Worm (Caenorhabditis elegans) whole organism, L4 larva: ENCODE data around the gene C23H5.11.

ENCODE experiments used
- F26F4.8 ChIP-seq: fragments of 200-800 bp; sonication (Bioruptor generic); conservative IDR thresholded peaks from 2 replicates; pipeline ENCODE4 v1.3.6; 2022; ENCODE audit warnings: missing genetic modification characterization, missing compliant biosample characterization
- F49E8.2 ChIP-seq: sonication (generic microtip); optimal IDR thresholded peaks from 2 replicates; lab custom pipeline; 2016; ENCODE audit warnings: missing compliant biosample characterization, mild to moderate bottlenecking, missing genetic modification characterization, borderline replicate concordance
- ctbp-1 ChIP-seq: fragments of 200-800 bp; sonication (Bioruptor generic); IDR thresholded peaks from 2 replicates; pipeline ENCODE4 v1.3.6; 2022; ENCODE audit warnings: missing genetic modification reagents, missing genetic modification characterization, missing compliant biosample characterization
- daf-8 ChIP-seq: fragments of 200-800 bp; sonication (Bioruptor generic); IDR thresholded peaks from 2 replicates; pipeline ENCODE4 v1.3.6; 2022; ENCODE audit warnings: missing genetic modification characterization, missing compliant biosample characterization
- dmd-9 ChIP-seq: fragments of 200-800 bp; sonication (Bioruptor generic); IDR thresholded peaks from 2 replicates; pipeline ENCODE4 v1.3.6; 2022; ENCODE audit warnings: missing genetic modification reagents, missing genetic modification characterization, missing compliant biosample characterization
- dve-1 ChIP-seq: sonication (generic microtip); optimal IDR thresholded peaks from 2 replicates; lab custom pipeline; 2017; ENCODE audit warnings: antibody characterized with exemption, mild to moderate bottlenecking, missing genetic modification characterization, missing compliant biosample characterization; ENCODE audit not compliant: insufficient read depth
- egl-43 ChIP-seq: fragments of 200-800 bp; sonication (Bioruptor generic); IDR thresholded peaks from 2 replicates; pipeline ENCODE4 v1.3.6; 2022; ENCODE audit warnings: missing genetic modification reagents, missing genetic modification characterization, missing compliant biosample characterization
- fkh-10 ChIP-seq: fragments of 150-350 bp; optimal IDR thresholded peaks from 2 replicates; lab custom pipeline; 2014; ENCODE audit warnings: missing biosample characterization, missing genetic modification reagents, missing genetic modification characterization
- lin-13 ChIP-seq: fragments of 150-350 bp; optimal IDR thresholded peaks from 2 replicates; lab custom pipeline; 2014; ENCODE audit warnings: missing biosample characterization, missing genetic modification reagents, missing genetic modification characterization
- lin-15B ChIP-seq: fragments of 150-350 bp; sonication (generic microtip); optimal IDR thresholded peaks from 3 replicates; lab custom pipeline; 2014; ENCODE audit warnings: missing biosample characterization, missing genetic modification characterization
- lsy-2 ChIP-seq, 2 experiments: fragments of 150-350 bp in 1 of 2; sonication (generic microtip) in 1 of 2; optimal IDR thresholded peaks; 2 replicates each; lab custom pipeline; 2014 to 2017; ENCODE audit warnings: missing biosample characterization in 2 of 2, missing genetic modification characterization in 2 of 2
- mdt-29 ChIP-seq: fragments of 200-800 bp; sonication (Bioruptor generic); IDR thresholded peaks from 2 replicates; pipeline ENCODE4 v1.3.6; 2022; ENCODE audit warnings: missing genetic modification reagents, missing genetic modification characterization, missing compliant biosample characterization
- mep-1 ChIP-seq: fragments of 150-350 bp; sonication (generic microtip); optimal IDR thresholded peaks from 3 replicates; lab custom pipeline; 2014; ENCODE audit warnings: missing biosample characterization, missing genetic modification characterization
- mes-2 ChIP-seq: sonication (generic microtip); optimal IDR thresholded peaks from 2 replicates; lab custom pipeline; 2016; ENCODE audit warnings: missing genotype, mild to moderate bottlenecking, missing genetic modification characterization, missing compliant biosample characterization; ENCODE audit not compliant: poor library complexity, severe bottlenecking
- mxl-2 ChIP-seq: fragments of 200-800 bp; sonication (Bioruptor generic); conservative IDR thresholded peaks from 2 replicates; pipeline ENCODE4 v1.3.6; 2022; ENCODE audit warnings: missing genetic modification reagents, missing genetic modification characterization, missing compliant biosample characterization
- mxl-3 ChIP-seq: fragments of 200-800 bp; sonication (Bioruptor generic); optimal IDR thresholded peaks from 2 replicates; lab custom pipeline; 2018; ENCODE audit warnings: mild to moderate bottlenecking, missing genetic modification characterization, missing compliant biosample characterization
- nhr-42 ChIP-seq: fragments of 200-800 bp; sonication (Bioruptor generic); IDR thresholded peaks from 2 replicates; pipeline ENCODE4 v1.3.6; 2022; ENCODE audit warnings: missing genetic modification characterization, missing compliant biosample characterization
- nhr-76 ChIP-seq: fragments of 150-350 bp; optimal IDR thresholded peaks from 2 replicates; lab custom pipeline; 2014; ENCODE audit warnings: missing biosample characterization, missing genetic modification characterization
- php-3 ChIP-seq: fragments of 200-800 bp; sonication (Bioruptor generic); IDR thresholded peaks from 2 replicates; pipeline ENCODE4 v1.3.6; 2022; ENCODE audit warnings: missing genetic modification reagents, missing genetic modification characterization, missing compliant biosample characterization
- set-16 ChIP-seq: fragments of 200-800 bp; sonication (Bioruptor generic); IDR thresholded peaks from 2 replicates; pipeline ENCODE4 v1.3.6; 2022; ENCODE audit warnings: missing genetic modification reagents, missing genetic modification characterization, missing compliant biosample characterization
- spr-3 ChIP-seq: fragments of 200-800 bp; sonication (Bioruptor generic); optimal IDR thresholded peaks from 2 replicates; lab custom pipeline; 2018; ENCODE audit warnings: mild to moderate bottlenecking, missing genetic modification characterization, missing compliant biosample characterization
- vab-7 ChIP-seq: fragments of 200-800 bp; sonication (Bioruptor generic); IDR thresholded peaks from 2 replicates; pipeline ENCODE4 v1.3.6; 2022; ENCODE audit warnings: missing genetic modification reagents, missing genetic modification characterization, missing compliant biosample characterization
- zip-11 ChIP-seq: fragments of 200-800 bp; sonication (Bioruptor generic); IDR thresholded peaks from 2 replicates; pipeline ENCODE4 v1.3.6; 2022; ENCODE audit warnings: missing genetic modification characterization, missing compliant biosample characterization

C23H5.11 gene

DNA sequence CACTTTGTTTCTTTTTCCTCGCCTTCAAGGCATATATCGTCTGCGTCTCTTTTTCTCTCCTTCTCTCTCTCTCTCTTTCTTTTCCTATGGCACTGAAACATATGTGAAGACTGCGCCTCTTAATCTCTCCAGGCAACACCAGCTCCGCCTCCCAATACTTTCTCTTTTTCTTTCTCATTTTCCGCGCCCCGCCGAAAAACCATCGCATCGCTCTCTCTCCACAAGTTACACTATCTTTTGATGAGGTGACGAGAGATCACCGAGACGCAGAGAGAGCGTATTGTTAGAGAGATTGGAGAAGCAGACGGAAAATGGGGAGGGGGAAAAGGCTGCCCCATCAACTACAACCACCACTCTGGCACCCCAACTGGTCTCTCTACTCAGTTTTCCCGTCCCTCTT is 50.8 kb downstream of the C23H5.11 start (continued):
- TF ChIP-seq vab-7 (GFP tag; lab: Robert Waterston, UW) (peak; percentile 40), mes-2 (tag; lab: Kevin White, UChicago) (peak; percentile 62), lsy-2 (tag; optimal IDR thresholded peaks at IDR 0.05; lab: Kevin White, UChicago) (peak; percentile 33 to 82), F49E8.2 (tag; lab: Kevin White, UChicago) (no peak), F26F4.8 (GFP tag; lab: Robert Waterston, UW) (no peak), lin-13 (GFP tag; lab: Kevin White, UChicago) (peak; percentile 31), ctbp-1 (GFP tag; lab: Robert Waterston, UW) (peak; percentile 89), mxl-2 (GFP tag; lab: Robert Waterston, UW) (no peak), nhr-42 (no peak), mdt-29 (GFP tag; lab: Robert Waterston, UW) (no peak), php-3 (GFP tag; lab: Robert Waterston, UW) (no peak), dmd-9 (GFP tag; lab: Robert Waterston, UW) (no peak), daf-8 (no peak), spr-3 (GFP tag; lab: Kevin White, UChicago) (peak; percentile 23), fkh-10 (GFP tag; lab: Kevin White, UChicago) (peak; percentile 82), nhr-76 (tag; lab: Kevin White, UChicago) (no peak), set-16 (GFP tag; lab: Robert Waterston, UW) (peak; percentile 67), egl-43 (GFP tag; lab: Robert Waterston, UW) (0 out of 2 replicates have a peak, but pooled peaks have one; percentile 12), dve-1 (no peak), mxl-3 (peak; percentile 69), lin-15B (tag; lab: Kevin White, UChicago) (no peak), zip-11 (no peak), mep-1 (peak; percentile 93)
